Fruit fly (Drosophila melanogaster) whole organism, embryonic: Measurements from ENCODE around the gene TwdlV.

ENCODE experiments used
- B-H1 ChIP-seq: fragments of 200-800 bp; sonication (Bioruptor generic); IDR thresholded peaks from 3 replicates; pipeline ENCODE4 v1.3.6; 2022; ENCODE audit warnings: missing biosample characterization, missing genetic modification characterization
- CG2199 ChIP-seq: fragments of 200-800 bp; sonication (Bioruptor generic); IDR thresholded peaks from 3 replicates; pipeline ENCODE4 v1.3.6; 2022; ENCODE audit warnings: missing biosample characterization, missing genetic modification characterization
- CG9609 ChIP-seq: fragments of 200-800 bp; sonication (Bioruptor generic); optimal IDR thresholded peaks from 3 replicates; lab custom pipeline; 2016; ENCODE audit warnings: missing biosample characterization, missing genetic modification characterization
- Dll ChIP-seq: fragments of 200-800 bp; sonication (Bioruptor generic); IDR thresholded peaks from 4 replicates; pipeline ENCODE4 v1.3.6; 2022; ENCODE audit warnings: missing biosample characterization, missing genetic modification characterization; ENCODE audit not compliant: partially characterized antibody
- Ets97D ChIP-seq: fragments of 200-800 bp; sonication (Bioruptor generic); optimal IDR thresholded peaks from 3 replicates; lab custom pipeline; 2016; ENCODE audit warnings: missing biosample characterization, missing genetic modification characterization
- ash1 ChIP-seq: fragments of 200-800 bp; sonication (Bioruptor generic); optimal IDR thresholded peaks from 2 replicates; lab custom pipeline; 2018; ENCODE audit warnings: missing biosample characterization, mild to moderate bottlenecking, missing genetic modification characterization
- ci ChIP-seq: fragments of 200-800 bp; sonication (Bioruptor generic); IDR thresholded peaks from 3 replicates; pipeline ENCODE4 v1.3.6; 2022; ENCODE audit warnings: missing biosample characterization, missing genetic modification characterization
- exex ChIP-seq: fragments of 200-800 bp; sonication (Bioruptor generic); optimal IDR thresholded peaks from 4 replicates; lab custom pipeline; 2018; ENCODE audit warnings: missing biosample characterization, mild to moderate bottlenecking, missing genetic modification characterization, moderate library complexity
- lbe ChIP-seq: fragments of 200-800 bp; sonication (Bioruptor generic); optimal IDR thresholded peaks from 2 replicates; lab custom pipeline; 2016; ENCODE audit warnings: missing biosample characterization, mild to moderate bottlenecking, missing genetic modification characterization
- pho ChIP-seq: fragments of 200-800 bp; sonication (Bioruptor generic); optimal IDR thresholded peaks from 2 replicates; lab custom pipeline; 2016; ENCODE audit warnings: missing biosample characterization, missing genetic modification characterization
- pzg ChIP-seq: fragments of 200-800 bp; sonication (Bioruptor generic); optimal IDR thresholded peaks from 3 replicates; lab custom pipeline; 2018; ENCODE audit warnings: missing biosample characterization, mild to moderate bottlenecking, missing genetic modification characterization, moderate library complexity

DNA sequence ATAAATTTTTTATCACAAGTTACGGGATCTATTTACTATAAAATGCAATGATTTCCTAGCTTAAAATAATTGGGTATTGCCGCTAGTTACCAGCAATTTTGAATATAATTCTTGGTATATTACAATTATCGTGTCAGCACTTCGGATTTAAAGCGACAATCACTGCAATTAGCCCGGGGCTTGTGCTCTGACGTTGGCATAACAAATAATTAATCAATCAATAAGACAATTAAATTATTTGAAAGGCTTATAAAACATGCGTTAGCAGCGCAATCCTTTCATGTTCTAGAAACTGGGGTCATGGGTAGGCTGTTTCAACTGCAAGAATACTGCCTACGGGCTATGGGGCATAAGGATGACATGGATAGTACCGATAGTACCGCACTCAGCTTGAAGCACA lies 2.2 kb downstream of the TwdlV start, which contains the start of gene Or82a:
- TF ChIP-seq exex (tag; lab: Kevin White, UChicago): no peak
- no peak for TF ChIP-seq CG9609 (GFP tag; lab: Kevin White, UChicago)
- no peak for TF ChIP-seq Dll
- no peak for TF ChIP-seq Ets97D (GFP tag; lab: Kevin White, UChicago)
- no peak for TF ChIP-seq pzg (GFP tag; lab: Kevin White, UChicago)
- TF ChIP-seq pho (GFP tag; lab: Kevin White, UChicago): no peak
- TF ChIP-seq CG2199: no peak
- no peak for TF ChIP-seq B-H1
- TF ChIP-seq lbe: no peak
- TF ChIP-seq ci (GFP tag; lab: Robert Waterston, UW): no peak
- TF ChIP-seq ash1 (GFP tag; lab: Kevin White, UChicago): no peak
